Worm (Caenorhabditis elegans) whole organism, L1 larva: ENCODE data around the gene galt-1.

ENCODE experiments used
- aly-2 ChIP-seq: fragments of 150-350 bp; optimal IDR thresholded peaks from 2 replicates; lab custom pipeline; 2014; ENCODE audit warnings: missing biosample characterization, missing genetic modification characterization
- ceh-82 ChIP-seq, 3 experiments: fragments of 150-350 bp in 1 of 3; sonication (generic microtip) in 2 of 3; optimal IDR thresholded peaks; 2 replicates each; lab custom pipeline; 2014 to 2017; ENCODE audit warnings: missing biosample characterization in 3 of 3, missing genetic modification characterization in 3 of 3
- lir-3 ChIP-seq: sonication (generic microtip); optimal IDR thresholded peaks from 2 replicates; lab custom pipeline; 2016; ENCODE audit warnings: mild to moderate bottlenecking, missing genetic modification characterization, moderate library complexity, missing compliant biosample characterization; ENCODE audit not compliant: poor library complexity
- pax-3 ChIP-seq: fragments of 200-800 bp; sonication (Bioruptor generic); optimal IDR thresholded peaks from 2 replicates; lab custom pipeline; 2018; ENCODE audit warnings: mild to moderate bottlenecking, missing genetic modification characterization, moderate library complexity, missing compliant biosample characterization
- pqm-1 ChIP-seq: sonication (generic microtip); optimal IDR thresholded peaks from 3 replicates; lab custom pipeline; 2017; ENCODE audit warnings: missing biosample characterization, missing genetic modification characterization
- ztf-4 ChIP-seq: fragments of 150-350 bp; optimal IDR thresholded peaks from 2 replicates; lab custom pipeline; 2014; ENCODE audit warnings: missing biosample characterization, missing genetic modification characterization

- TF ChIP-seq ztf-4 (tag; lab: Kevin White, UChicago) (no peak), lir-3 (no peak), pax-3 (tag; lab: Kevin White, UChicago) (no peak), pqm-1 (no peak), ceh-82 (tag; optimal IDR thresholded peaks at IDR 0.05; lab: Kevin White, UChicago) (no peak), aly-2 (tag; lab: Kevin White, UChicago) (no peak)
Measured at ce11 chrV:5951133-5951532, 20.4 kb downstream of the galt-1 start, which contains the start of gene M03F8.1.
